Worm (Caenorhabditis elegans) whole organism, mixed stage, embryonic: ENCODE data around the gene Y38H6C.25.

Experiments used
- elt-3 ChIP-seq: fragments of 150-350 bp; optimal IDR thresholded peaks from 2 replicates; lab custom pipeline; 2014; ENCODE audit warnings: missing biosample characterization, missing genetic modification characterization
- nhr-28 ChIP-seq: fragments of 150-350 bp; optimal IDR thresholded peaks from 2 replicates; lab custom pipeline; 2014; ENCODE audit warnings: missing biosample characterization, missing genetic modification characterization
- unc-39 ChIP-seq: fragments of 150-350 bp; optimal IDR thresholded peaks from 2 replicates; lab custom pipeline; 2014; ENCODE audit warnings: missing biosample characterization, missing genetic modification characterization

DNA sequence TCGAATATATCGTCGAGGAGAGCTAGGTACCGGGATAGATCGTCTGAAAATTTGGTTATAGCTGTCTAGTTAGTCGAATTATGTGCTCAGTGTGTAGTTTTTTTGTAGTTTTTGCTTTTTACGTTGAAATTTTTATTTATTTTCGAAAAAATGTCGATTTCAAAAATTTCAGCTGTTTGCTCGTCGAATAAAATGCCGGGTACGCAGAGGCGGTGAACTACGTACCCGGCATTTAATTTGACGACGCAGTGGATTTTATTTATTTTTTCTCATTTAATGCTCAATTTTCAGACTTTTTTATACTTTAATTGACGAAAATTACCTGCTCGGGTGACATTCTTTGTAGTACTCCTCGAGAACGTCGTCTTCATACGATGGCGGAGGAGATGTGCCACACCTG is 42.0 kb upstream of the Y38H6C.25 start:
- no peak for TF ChIP-seq unc-39
- no peak for TF ChIP-seq nhr-28
- TF ChIP-seq elt-3 (tag; lab: Kevin White, UChicago), result no peak
